Fruit fly (Drosophila melanogaster): ENCODE data around the gene CG46383.

The CG46383 gene

dm6 chr3R:15919367-15920228, 31.1 kb downstream of the CG46383 start (continued):
- TF ChIP-seq HmgD (GFP tag; optimal IDR thresholded peaks at IDR 0.05): no peak
- no peak for TF ChIP-seq slbo (GFP tag; IDR thresholded peaks at IDR 0.05)
- no peak for TF ChIP-seq CG13894 (tag; optimal IDR thresholded peaks at IDR 0.05)
- no peak for TF ChIP-seq CG4617 (GFP tag; optimal IDR thresholded peaks at IDR 0.05; ENCODE audit: borderline replicate concordance)
- peak; percentile 96 for TF ChIP-seq Drgx (GFP tag; IDR thresholded peaks at IDR 0.05)
- TF ChIP-seq CG34224 (GFP tag; IDR thresholded peaks at IDR 0.05; ENCODE audit: partially characterized antibody): 0 out of 3 replicates have a peak, but pooled peaks have one; percentile 15
- no peak for TF ChIP-seq CHES-1-like (GFP tag; optimal IDR thresholded peaks at IDR 0.05)
- no peak for TF ChIP-seq CG14014 (GFP tag; IDR thresholded peaks at IDR 0.05)
- peak; percentile 72 for TF ChIP-seq Ets65A (GFP tag)
- TF ChIP-seq CG10543 (GFP tag; optimal IDR thresholded peaks at IDR 0.05): no peak
- no peak; the same call in 1 of the 2 replicates for TF ChIP-seq ara (GFP tag; IDR thresholded peaks at IDR 0.05)
- no peak for TF ChIP-seq dmrt99B (tag; optimal IDR thresholded peaks at IDR 0.05)
- TF ChIP-seq stc (GFP tag; IDR thresholded peaks at IDR 0.05): no peak
- no peak for TF ChIP-seq CG15601 (tag; optimal IDR thresholded peaks at IDR 0.05)
- TF ChIP-seq pita (GFP tag; optimal IDR thresholded peaks at IDR 0.05): no peak
- TF ChIP-seq Hr51 (GFP tag; optimal IDR thresholded peaks at IDR 0.05): no peak
- no peak for TF ChIP-seq TFAM (GFP tag; optimal IDR thresholded peaks at IDR 0.05)
- 0 out of 2 replicates have a peak, but pooled peaks have one; percentile 18 for TF ChIP-seq Adf1 (GFP tag; IDR thresholded peaks at IDR 0.05)
- TF ChIP-seq Oaz (GFP tag; IDR thresholded peaks at IDR 0.05): no peak
- no peak for TF ChIP-seq Abd-B (GFP tag; optimal IDR thresholded peaks at IDR 0.05)
- peak; percentile 40 for TF ChIP-seq az2 (GFP tag; optimal IDR thresholded peaks at IDR 0.05)
- peak; percentile 43 for TF ChIP-seq CG5180 (GFP tag; optimal IDR thresholded peaks at IDR 0.05)
- TF ChIP-seq CG11398 (GFP tag; optimal IDR thresholded peaks at IDR 0.05): peak; percentile 8
- TF ChIP-seq CG8089 (GFP tag; optimal IDR thresholded peaks at IDR 0.05): no peak
- TF ChIP-seq sima (GFP tag; optimal IDR thresholded peaks at IDR 0.05): no peak
- no peak for TF ChIP-seq Asciz (GFP tag; optimal IDR thresholded peaks at IDR 0.05)
- peak; percentile 28; the same call in 1 of the 3 replicates for TF ChIP-seq row (GFP tag; IDR thresholded peaks at IDR 0.05)
- no peak for TF ChIP-seq dysf (GFP tag; IDR thresholded peaks at IDR 0.05)
- TF ChIP-seq otp (GFP tag; IDR thresholded peaks at IDR 0.05): 0 out of 3 replicates have a peak, but pooled peaks have one; percentile 33
- no peak for TF ChIP-seq CG9437 (GFP tag; optimal IDR thresholded peaks at IDR 0.05)
- peak; percentile 93 for TF ChIP-seq crol (GFP tag; IDR thresholded peaks at IDR 0.05)
- TF ChIP-seq BEAF-32 (GFP tag; optimal IDR thresholded peaks at IDR 0.05): no peak
- TF ChIP-seq pros (GFP tag; optimal IDR thresholded peaks at IDR 0.05): peak; percentile 88
- no peak for TF ChIP-seq Sry-δ (GFP tag; optimal IDR thresholded peaks at IDR 0.05)
- TF ChIP-seq Lpt (GFP tag; optimal IDR thresholded peaks at IDR 0.05): no peak
- no peak for TF ChIP-seq rib (GFP tag; IDR thresholded peaks at IDR 0.05)
- no peak for TF ChIP-seq her (GFP tag; optimal IDR thresholded peaks at IDR 0.05)
- TF ChIP-seq ranshi (GFP tag; IDR thresholded peaks at IDR 0.05): no peak
- no peak for TF ChIP-seq CG16815 (GFP tag; optimal IDR thresholded peaks at IDR 0.05)
- no peak for TF ChIP-seq jumu (GFP tag; optimal IDR thresholded peaks at IDR 0.05)
- no peak for TF ChIP-seq CG12236 (GFP tag; optimal IDR thresholded peaks at IDR 0.05)
- TF ChIP-seq jing (GFP tag; optimal IDR thresholded peaks at IDR 0.05): peak; percentile 13
- TF ChIP-seq ac (GFP tag; optimal IDR thresholded peaks at IDR 0.05): no peak
- TF ChIP-seq Ptx1 (GFP tag; IDR thresholded peaks at IDR 0.05): 0 out of 2 replicates have a peak, but pooled peaks have one; percentile 19
- TF ChIP-seq CG3726 (GFP tag; IDR thresholded peaks at IDR 0.05): peak; percentile 43; the same call in 1 of the 3 replicates
- TF ChIP-seq CG2202 (tag; optimal IDR thresholded peaks at IDR 0.05): peak; percentile 18
- TF ChIP-seq CG32532 (GFP tag; IDR thresholded peaks at IDR 0.05): peak; percentile 27; the same call in 1 of the 2 replicates
- no peak for TF ChIP-seq CG14667 (GFP tag; IDR thresholded peaks at IDR 0.05)
- peak; percentile 1 for TF ChIP-seq CG15479 (GFP tag; optimal IDR thresholded peaks at IDR 0.05)

Data from whole organism, embryonic.